Fruit fly (Drosophila melanogaster) whole organism, adult: ENCODE measurements around the gene CG1847.

Source experiments
- CG11617 ChIP-seq: fragments of 200-800 bp; sonication (Bioruptor generic); optimal IDR thresholded peaks from 2 replicates; lab custom pipeline; 2017; ENCODE audit warnings: mild to moderate bottlenecking, missing biosample characterization, missing genetic modification reagents, missing genetic modification characterization
- CG12768 ChIP-seq: fragments of 200-800 bp; sonication (Bioruptor generic); optimal IDR thresholded peaks from 2 replicates; lab custom pipeline; 2017; ENCODE audit warnings: missing biosample characterization, missing genetic modification characterization, mild to moderate bottlenecking, moderate library complexity, missing genetic modification reagents
- CG14711 ChIP-seq: fragments of 200-800 bp; sonication (Bioruptor generic); optimal IDR thresholded peaks from 2 replicates; lab custom pipeline; 2018; ENCODE audit warnings: missing biosample characterization, mild to moderate bottlenecking, missing genetic modification characterization, moderate library complexity
- CG1620 ChIP-seq: fragments of 200-800 bp; sonication (Bioruptor generic); optimal IDR thresholded peaks from 2 replicates; lab custom pipeline; 2016; ENCODE audit warnings: missing biosample characterization, missing genetic modification characterization
- CG33017 ChIP-seq: fragments of 200-800 bp; sonication (Bioruptor generic); optimal IDR thresholded peaks from 2 replicates; lab custom pipeline; 2018; ENCODE audit warnings: missing biosample characterization, mild to moderate bottlenecking, missing genetic modification characterization, moderate library complexity
- CG5204 ChIP-seq: fragments of 200-800 bp; sonication (Bioruptor generic); optimal IDR thresholded peaks from 2 replicates; lab custom pipeline; 2016; ENCODE audit warnings: missing biosample characterization, missing genetic modification characterization
- CG7045 ChIP-seq: fragments of 200-800 bp; sonication (Bioruptor generic); optimal IDR thresholded peaks from 2 replicates; lab custom pipeline; 2017; ENCODE audit warnings: missing biosample characterization, mild to moderate bottlenecking, missing genetic modification characterization
- CG7101 ChIP-seq: fragments of 200-800 bp; sonication (Bioruptor generic); optimal IDR thresholded peaks from 2 replicates; lab custom pipeline; 2018; ENCODE audit warnings: missing biosample characterization, mild to moderate bottlenecking, missing genetic modification characterization, moderate library complexity
- Clk ChIP-seq: fragments of 200-800 bp; sonication (Bioruptor generic); optimal IDR thresholded peaks from 2 replicates; lab custom pipeline; 2017; ENCODE audit warnings: missing biosample characterization, missing genetic modification characterization
- Crg-1 ChIP-seq: fragments of 200-800 bp; sonication (Bioruptor generic); optimal IDR thresholded peaks from 2 replicates; lab custom pipeline; 2016; ENCODE audit warnings: missing biosample characterization, missing genetic modification characterization
- Hr96 ChIP-seq: fragments of 200-800 bp; sonication (Bioruptor generic); optimal IDR thresholded peaks from 2 replicates; lab custom pipeline; 2016; ENCODE audit warnings: missing biosample characterization, missing genetic modification characterization
- Mnt ChIP-seq: fragments of 200-800 bp; sonication (Bioruptor generic); optimal IDR thresholded peaks from 2 replicates; lab custom pipeline; 2016; ENCODE audit warnings: missing biosample characterization, mild to moderate bottlenecking, missing genetic modification characterization
- bab1 ChIP-seq: fragments of 200-800 bp; sonication (Bioruptor generic); optimal IDR thresholded peaks from 3 replicates; lab custom pipeline; 2019; ENCODE audit warnings: missing biosample characterization, mild to moderate bottlenecking, missing genetic modification characterization, moderate library complexity
- cic ChIP-seq: fragments of 200-800 bp; sonication (Bioruptor generic); optimal IDR thresholded peaks from 2 replicates; lab custom pipeline; 2017; ENCODE audit warnings: missing biosample characterization, mild to moderate bottlenecking, missing genetic modification characterization, moderate library complexity
- cnc ChIP-seq, 2 experiments: fragments of >200 bp; optimal IDR thresholded peaks; 2 replicates each; lab custom pipeline; 2017
- kay ChIP-seq: fragments of 200-800 bp; sonication (Bioruptor generic); peaks from one replicate; lab custom pipeline; 2016; ENCODE audit warnings: missing biosample characterization, missing genetic modification characterization, borderline replicate concordance
- ovo ChIP-seq: fragments of 200-800 bp; sonication (Bioruptor generic); optimal IDR thresholded peaks from 2 replicates; lab custom pipeline; 2016; ENCODE audit warnings: missing biosample characterization, missing genetic modification characterization
- pad ChIP-seq: fragments of 200-800 bp; sonication (Bioruptor generic); optimal IDR thresholded peaks from 3 replicates; lab custom pipeline; 2017; ENCODE audit warnings: missing biosample characterization, missing genetic modification characterization, mild to moderate bottlenecking, moderate library complexity, missing genetic modification reagents
- tj ChIP-seq: fragments of 200-800 bp; sonication (Bioruptor generic); optimal IDR thresholded peaks from 3 replicates; lab custom pipeline; 2017; ENCODE audit warnings: missing biosample characterization, mild to moderate bottlenecking, missing genetic modification characterization, moderate library complexity
- toe ChIP-seq: fragments of 200-800 bp; sonication (Bioruptor generic); optimal IDR thresholded peaks from 2 replicates; lab custom pipeline; 2016; ENCODE audit warnings: missing biosample characterization, missing genetic modification characterization

Gene CG1847

dm6 chrX:11848507-11849264, 20.3 kb upstream of the CG1847 start:
- TF ChIP-seq CG7101 (tag; lab: Kevin White, UChicago) (no peak), Crg-1 (no peak), pad (no peak), toe (GFP tag; lab: Kevin White, UChicago) (no peak), CG33017 (tag; lab: Kevin White, UChicago) (no peak), kay (no peak), CG12768 (no peak), CG1620 (GFP tag; lab: Kevin White, UChicago) (no peak), Clk (GFP tag; lab: Kevin White, UChicago) (no peak), cic (GFP tag; lab: Kevin White, UChicago) (no peak), CG5204 (no peak), CG7045 (no peak), ovo (no peak), Mnt (GFP tag; lab: Kevin White, UChicago) (no peak), tj (GFP tag; lab: Kevin White, UChicago) (no peak), Hr96 (GFP tag; lab: Kevin White, UChicago) (no peak), bab1 (no peak)

DNA sequence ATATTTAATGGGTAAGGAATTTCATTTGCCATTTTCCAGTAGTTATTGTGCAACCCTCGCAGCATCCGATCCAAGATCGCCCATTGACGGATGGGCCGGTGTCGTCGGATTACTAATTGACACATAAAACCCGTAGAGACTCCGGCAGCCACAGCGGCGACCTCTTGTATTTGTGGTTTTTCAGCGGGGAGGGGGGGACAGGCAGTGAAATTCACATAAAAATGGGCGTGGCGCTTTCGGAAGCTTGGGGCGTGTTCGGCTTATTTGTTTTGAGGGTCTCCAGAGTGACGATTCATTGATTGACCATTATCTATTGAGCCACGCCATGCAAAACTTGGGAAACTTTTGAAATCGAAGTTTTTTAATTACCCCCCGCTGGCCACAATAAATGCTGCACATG, 19.7 kb upstream of the CG1847 start:
- TF ChIP-seq kay (no peak), cic (GFP tag; lab: Kevin White, UChicago) (no peak), Mnt (GFP tag; lab: Kevin White, UChicago) (no peak), CG11617 (GFP tag; lab: Kevin White, UChicago) (no peak), toe (GFP tag; lab: Kevin White, UChicago) (no peak), CG1620 (GFP tag; lab: Kevin White, UChicago) (no peak), cnc (optimal IDR thresholded peaks at IDR 0.05; lab: Kevin White, UChicago) (no peak), CG14711 (tag; lab: Kevin White, UChicago) (no peak), CG33017 (tag; lab: Kevin White, UChicago) (no peak), Crg-1 (no peak), CG7045 (no peak), CG12768 (no peak), Clk (GFP tag; lab: Kevin White, UChicago) (no peak), CG5204 (no peak), pad (no peak), ovo (no peak)

- TF ChIP-seq toe (GFP tag; lab: Kevin White, UChicago): peak; percentile 28
- peak; percentile 73 for TF ChIP-seq pad
- TF ChIP-seq cic (GFP tag; lab: Kevin White, UChicago): peak; percentile 41
- TF ChIP-seq Clk (GFP tag; lab: Kevin White, UChicago): no peak
- TF ChIP-seq CG7045: no peak
- peak; percentile 88 for TF ChIP-seq Crg-1
- no peak for TF ChIP-seq CG33017 (tag; lab: Kevin White, UChicago)
- peak; percentile 67 for TF ChIP-seq ovo
- TF ChIP-seq CG14711 (tag; lab: Kevin White, UChicago): peak; percentile 76
- peak; percentile 88 for TF ChIP-seq CG1620 (GFP tag; lab: Kevin White, UChicago)
- TF ChIP-seq CG11617 (GFP tag; lab: Kevin White, UChicago): peak; percentile 24
- no peak for TF ChIP-seq CG5204
- peak; percentile 81 for TF ChIP-seq bab1
- peak; percentile 81 for TF ChIP-seq CG7101 (tag; lab: Kevin White, UChicago)
- no peak for TF ChIP-seq CG12768
- TF ChIP-seq Mnt (GFP tag; lab: Kevin White, UChicago): peak; percentile 85
- peak; percentile 16 for TF ChIP-seq tj (GFP tag; lab: Kevin White, UChicago)
- no peak for TF ChIP-seq cnc (optimal IDR thresholded peaks at IDR 0.05; lab: Kevin White, UChicago)
- TF ChIP-seq Hr96 (GFP tag; lab: Kevin White, UChicago): no peak
Observed at dm6 chrX:11852310-11852709, 16.7 kb upstream of the CG1847 start, which contains the start of gene p24-1. Gene p24-1, minus strand, starts transcription at chrX:11852530.

dm6 chrX:11854758-11855465, 14.1 kb upstream of the CG1847 start, which contains the start of the genes CG10347 and ATP7:
Gene CG10347, minus strand, starts transcription at chrX:11854931.
Gene ATP7, plus strand, starts transcription at chrX:11855022.
- TF ChIP-seq CG7045: no peak
- peak; percentile 61 for TF ChIP-seq CG11617 (GFP tag; lab: Kevin White, UChicago)
- TF ChIP-seq tj (GFP tag; lab: Kevin White, UChicago): peak; percentile 32
- no peak for TF ChIP-seq CG12768
- peak; percentile 90 for TF ChIP-seq ovo
- no peak for TF ChIP-seq CG5204
- no peak for TF ChIP-seq cic (GFP tag; lab: Kevin White, UChicago)
- peak in 1 of 2 experiments; percentile 44 for TF ChIP-seq cnc (optimal IDR thresholded peaks at IDR 0.05; lab: Kevin White, UChicago)
- TF ChIP-seq CG14711 (tag; lab: Kevin White, UChicago): peak; percentile 43
- TF ChIP-seq Hr96 (GFP tag; lab: Kevin White, UChicago): no peak
- peak; percentile 77 for TF ChIP-seq bab1
- no peak for TF ChIP-seq kay
- TF ChIP-seq toe (GFP tag; lab: Kevin White, UChicago): peak; percentile 47
- peak; percentile 35 for TF ChIP-seq pad
- peak; percentile 27 for TF ChIP-seq Crg-1
- TF ChIP-seq Clk (GFP tag; lab: Kevin White, UChicago): no peak
- peak; percentile 41 for TF ChIP-seq CG7101 (tag; lab: Kevin White, UChicago)
- peak; percentile 55 for TF ChIP-seq CG1620 (GFP tag; lab: Kevin White, UChicago)
- TF ChIP-seq Mnt (GFP tag; lab: Kevin White, UChicago): peak; percentile 81
- no peak for TF ChIP-seq CG33017 (tag; lab: Kevin White, UChicago)

DNA sequence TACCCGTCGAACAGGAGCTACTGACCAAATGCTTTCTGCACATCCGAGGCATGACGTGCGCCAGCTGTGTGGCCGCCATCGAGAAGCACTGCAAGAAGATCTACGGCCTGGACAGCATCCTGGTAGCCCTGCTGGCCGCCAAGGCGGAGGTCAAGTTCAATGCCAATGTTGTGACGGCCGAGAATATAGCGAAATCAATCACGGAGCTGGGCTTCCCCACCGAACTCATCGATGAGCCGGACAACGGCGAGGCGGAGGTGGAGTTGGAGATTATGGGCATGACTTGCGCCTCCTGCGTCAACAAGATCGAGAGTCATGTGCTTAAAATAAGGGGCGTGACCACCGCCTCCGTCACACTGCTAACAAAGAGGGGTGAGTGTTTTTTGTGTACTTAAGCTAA, 13.0 kb upstream of the CG1847 start:
- TF ChIP-seq kay: no peak
- no peak for TF ChIP-seq cnc (optimal IDR thresholded peaks at IDR 0.05; lab: Kevin White, UChicago)
- TF ChIP-seq Hr96 (GFP tag; lab: Kevin White, UChicago): no peak
- no peak for TF ChIP-seq CG12768
- no peak for TF ChIP-seq toe (GFP tag; lab: Kevin White, UChicago)
- TF ChIP-seq Mnt (GFP tag; lab: Kevin White, UChicago): no peak
- TF ChIP-seq ovo: no peak
- no peak for TF ChIP-seq pad
- no peak for TF ChIP-seq cic (GFP tag; lab: Kevin White, UChicago)
- no peak for TF ChIP-seq Clk (GFP tag; lab: Kevin White, UChicago)
- TF ChIP-seq CG7045: no peak
- no peak for TF ChIP-seq CG14711 (tag; lab: Kevin White, UChicago)
- no peak for TF ChIP-seq CG1620 (GFP tag; lab: Kevin White, UChicago)
- no peak for TF ChIP-seq CG11617 (GFP tag; lab: Kevin White, UChicago)
- TF ChIP-seq bab1: no peak
- no peak for TF ChIP-seq Crg-1
- TF ChIP-seq CG7101 (tag; lab: Kevin White, UChicago): no peak
